Fruit fly (Drosophila melanogaster): ENCODE measurements around the gene CG34277.

The CG34277 gene

dm6 chr3R:5327911-5328310, 41.4 kb upstream of the CG34277 start:
- TF ChIP-seq CG32264 (GFP tag; optimal IDR thresholded peaks at IDR 0.05) (no peak), dmrt93B (GFP tag; optimal IDR thresholded peaks at IDR 0.05) (no peak), foxo (GFP tag; optimal IDR thresholded peaks at IDR 0.05) (no peak), psq (GFP tag; optimal IDR thresholded peaks at IDR 0.05) (no peak), Dfd (GFP tag; optimal IDR thresholded peaks at IDR 0.05) (no peak), Hnf4 (GFP tag; optimal IDR thresholded peaks at IDR 0.05) (no peak), fru (GFP tag; optimal IDR thresholded peaks at IDR 0.05) (no peak), Vsx2 (GFP tag; optimal IDR thresholded peaks at IDR 0.05; ENCODE audit: partially characterized antibody) (no peak), GATAd (GFP tag; optimal IDR thresholded peaks at IDR 0.05) (no peak)

dm6 chr3R:5330338-5330737, 39.0 kb upstream of the CG34277 start:
- peak in 1 of 2 experiments; percentile 41 for TF ChIP-seq foxo (GFP tag; optimal IDR thresholded peaks at IDR 0.05)
- TF ChIP-seq Vsx2 (GFP tag; optimal IDR thresholded peaks at IDR 0.05; ENCODE audit: partially characterized antibody), result no peak
- no peak for TF ChIP-seq rgr (GFP tag; optimal IDR thresholded peaks at IDR 0.05)
- peak; percentile 5 for TF ChIP-seq h (GFP tag; optimal IDR thresholded peaks at IDR 0.05)
- TF ChIP-seq lola (GFP tag; optimal IDR thresholded peaks at IDR 0.05), result no peak
- TF ChIP-seq fru (GFP tag; optimal IDR thresholded peaks at IDR 0.05), result peak; percentile 38
- TF ChIP-seq woc (GFP tag; optimal IDR thresholded peaks at IDR 0.05), result peak; percentile 26
- TF ChIP-seq dl (GFP tag; optimal IDR thresholded peaks at IDR 0.05; ENCODE audit: insufficient read depth in 1 of 2, partially characterized antibody in 2 of 2), result no peak
- no peak for TF ChIP-seq sv (GFP tag; optimal IDR thresholded peaks at IDR 0.05)
- TF ChIP-seq br (GFP tag; optimal IDR thresholded peaks at IDR 0.05), result peak; percentile 17
- no peak for TF ChIP-seq Hr78 (GFP tag; optimal IDR thresholded peaks at IDR 0.05)
- TF ChIP-seq psq (GFP tag; optimal IDR thresholded peaks at IDR 0.05), result peak; percentile 4

dm6 chr3R:5331764-5332405, 37.5 kb upstream of the CG34277 start:
- TF ChIP-seq rgr (GFP tag; optimal IDR thresholded peaks at IDR 0.05), result peak; percentile 66
- TF ChIP-seq br (GFP tag; optimal IDR thresholded peaks at IDR 0.05), result peak; percentile 58
- peak; percentile 37 for TF ChIP-seq Hnf4 (GFP tag; optimal IDR thresholded peaks at IDR 0.05)
- TF ChIP-seq GATAd (GFP tag; optimal IDR thresholded peaks at IDR 0.05), result no peak
- TF ChIP-seq psq (GFP tag; optimal IDR thresholded peaks at IDR 0.05), result peak; percentile 68
- TF ChIP-seq N (GFP tag; optimal IDR thresholded peaks at IDR 0.05), result no peak
- peak; percentile 33 for TF ChIP-seq Sp1 (GFP tag; optimal IDR thresholded peaks at IDR 0.05)
- TF ChIP-seq OdsH (GFP tag; optimal IDR thresholded peaks at IDR 0.05), result peak; percentile 66
- TF ChIP-seq CrebA (GFP tag; optimal IDR thresholded peaks at IDR 0.05; ENCODE audit: borderline replicate concordance), result no peak
- no peak for TF ChIP-seq Dfd (GFP tag; optimal IDR thresholded peaks at IDR 0.05)
- peak; percentile 75 for TF ChIP-seq ey (GFP tag; optimal IDR thresholded peaks at IDR 0.05)
- TF ChIP-seq Dif (GFP tag; optimal IDR thresholded peaks at IDR 0.05; ENCODE audit: partially characterized antibody), result no peak
- TF ChIP-seq HLH106 (tag; optimal IDR thresholded peaks at IDR 0.05), result peak; percentile 40
- TF ChIP-seq woc (GFP tag; optimal IDR thresholded peaks at IDR 0.05), result peak; percentile 79
- TF ChIP-seq Rel (GFP tag; optimal IDR thresholded peaks at IDR 0.05), result peak; percentile 55
- TF ChIP-seq Rel (tag; optimal IDR thresholded peaks at IDR 0.05), result no peak
- TF ChIP-seq Hr83 (GFP tag; optimal IDR thresholded peaks at IDR 0.05; ENCODE audit: poor library complexity, severe bottlenecking), result no peak
- TF ChIP-seq CG32264 (GFP tag; optimal IDR thresholded peaks at IDR 0.05), result no peak
- no peak for TF ChIP-seq dsf (GFP tag; optimal IDR thresholded peaks at IDR 0.05; ENCODE audit: borderline replicate concordance)
- no peak for TF ChIP-seq Mio (GFP tag; optimal IDR thresholded peaks at IDR 0.05)
- no peak for TF ChIP-seq Vsx2 (GFP tag; optimal IDR thresholded peaks at IDR 0.05; ENCODE audit: partially characterized antibody)
- peak in 1 of 2 experiments; percentile 73 for TF ChIP-seq foxo (GFP tag; optimal IDR thresholded peaks at IDR 0.05)
- TF ChIP-seq usp (GFP tag; optimal IDR thresholded peaks at IDR 0.05), result no peak
- TF ChIP-seq sage (GFP tag; optimal IDR thresholded peaks at IDR 0.05), result no peak
- no peak for TF ChIP-seq tai (GFP tag; optimal IDR thresholded peaks at IDR 0.05)
- TF ChIP-seq dmrt93B (GFP tag; optimal IDR thresholded peaks at IDR 0.05), result peak; percentile 26
- TF ChIP-seq jim (GFP tag; optimal IDR thresholded peaks at IDR 0.05), result no peak
- no peak for TF ChIP-seq brk (GFP tag; optimal IDR thresholded peaks at IDR 0.05)
- TF ChIP-seq Abd-B (GFP tag; optimal IDR thresholded peaks at IDR 0.05), result no peak
- no peak for TF ChIP-seq Myc (optimal IDR thresholded peaks at IDR 0.05)
- TF ChIP-seq h (GFP tag; optimal IDR thresholded peaks at IDR 0.05), result peak; percentile 75
- peak; percentile 76 for TF ChIP-seq fru (GFP tag; optimal IDR thresholded peaks at IDR 0.05)
- TF ChIP-seq dl (GFP tag; optimal IDR thresholded peaks at IDR 0.05; ENCODE audit: insufficient read depth in 1 of 2, partially characterized antibody in 2 of 2), result no peak
- no peak for TF ChIP-seq lola (GFP tag; optimal IDR thresholded peaks at IDR 0.05)
- TF ChIP-seq CG9705 (GFP tag; optimal IDR thresholded peaks at IDR 0.05), result no peak
- no peak for TF ChIP-seq Jra (GFP tag; optimal IDR thresholded peaks at IDR 0.05)

All from whole organism, wandering third instar larva.